Worm (Caenorhabditis elegans) whole organism, mixed stage, embryonic: ENCODE data around the gene djr-1.2.

ENCODE experiments used
- M03D4.4 ChIP-seq: sonication (generic microtip); optimal IDR thresholded peaks from 2 replicates; lab custom pipeline; 2017; ENCODE audit warnings: mild to moderate bottlenecking, missing genetic modification characterization, missing compliant biosample characterization
- bed-3 ChIP-seq: fragments of 200-800 bp; sonication (Bioruptor generic); optimal IDR thresholded peaks from 3 replicates; lab custom pipeline; 2018; ENCODE audit warnings: mild to moderate bottlenecking, missing genetic modification characterization, moderate library complexity, missing compliant biosample characterization
- blmp-1 ChIP-seq: fragments of 150-350 bp; optimal IDR thresholded peaks from 2 replicates; lab custom pipeline; 2014; ENCODE audit warnings: missing biosample characterization, missing genetic modification characterization
- ceh-39 ChIP-seq: fragments of 150-350 bp; optimal IDR thresholded peaks from 2 replicates; lab custom pipeline; 2014; ENCODE audit warnings: missing biosample characterization, missing genetic modification characterization
- ceh-43 ChIP-seq: fragments of 200-800 bp; sonication (Bioruptor generic); optimal IDR thresholded peaks from 2 replicates; lab custom pipeline; 2018; ENCODE audit warnings: mild to moderate bottlenecking, missing genetic modification characterization, moderate library complexity, missing compliant biosample characterization
- ces-1 ChIP-seq: fragments of 150-350 bp; optimal IDR thresholded peaks from 2 replicates; lab custom pipeline; 2014; ENCODE audit warnings: missing biosample characterization, missing genetic modification reagents, missing genetic modification characterization
- cnd-1 ChIP-seq: fragments of 200-800 bp; sonication (Bioruptor generic); optimal IDR thresholded peaks from 2 replicates; lab custom pipeline; 2018; ENCODE audit warnings: mild to moderate bottlenecking, missing genetic modification characterization, missing compliant biosample characterization
- drap-1 ChIP-seq: fragments of 200-800 bp; sonication (Bioruptor generic); optimal IDR thresholded peaks from 3 replicates; lab custom pipeline; 2018; ENCODE audit warnings: mild to moderate bottlenecking, missing genetic modification characterization, missing compliant biosample characterization
- elt-1 ChIP-seq: sonication (generic microtip); optimal IDR thresholded peaks from 2 replicates; lab custom pipeline; 2017; ENCODE audit warnings: missing genetic modification characterization, mild to moderate bottlenecking, missing compliant biosample characterization, antibody characterized with exemption, moderate library complexity, borderline replicate concordance; ENCODE audit not compliant: insufficient read depth
- elt-3 ChIP-seq: fragments of 150-350 bp; optimal IDR thresholded peaks from 2 replicates; lab custom pipeline; 2014; ENCODE audit warnings: missing biosample characterization, missing genetic modification characterization
- flh-1 ChIP-seq: fragments of 200-800 bp; sonication (Bioruptor generic); optimal IDR thresholded peaks from 2 replicates; lab custom pipeline; 2018; ENCODE audit warnings: mild to moderate bottlenecking, missing genetic modification characterization, moderate library complexity, missing compliant biosample characterization
- ham-2 ChIP-seq: fragments of 200-800 bp; sonication (Bioruptor generic); optimal IDR thresholded peaks from 2 replicates; lab custom pipeline; 2018; ENCODE audit warnings: mild to moderate bottlenecking, missing genetic modification characterization, missing compliant biosample characterization
- hlh-1 ChIP-seq: fragments of 150-350 bp; optimal IDR thresholded peaks from 2 replicates; lab custom pipeline; 2014; ENCODE audit warnings: missing biosample characterization, missing genetic modification reagents, missing genetic modification characterization
- lin-13 ChIP-seq: fragments of 150-350 bp; optimal IDR thresholded peaks from 2 replicates; lab custom pipeline; 2014; ENCODE audit warnings: missing biosample characterization, missing genetic modification characterization
- lin-32 ChIP-seq: fragments of 200-800 bp; sonication (Bioruptor generic); optimal IDR thresholded peaks from 2 replicates; lab custom pipeline; 2018; ENCODE audit warnings: mild to moderate bottlenecking, missing genetic modification characterization, missing compliant biosample characterization
- lsy-2 ChIP-seq: fragments of 150-350 bp; optimal IDR thresholded peaks from 2 replicates; lab custom pipeline; 2014; ENCODE audit warnings: missing biosample characterization, missing genetic modification characterization
- mab-5 ChIP-seq: fragments of 150-350 bp; optimal IDR thresholded peaks from 2 replicates; lab custom pipeline; 2014; ENCODE audit warnings: missing biosample characterization, missing genetic modification characterization
- mep-1 ChIP-seq: fragments of 150-350 bp; optimal IDR thresholded peaks from 2 replicates; lab custom pipeline; 2017; ENCODE audit warnings: missing biosample characterization, missing genetic modification reagents, missing genetic modification characterization, inconsistent platforms
- mls-2 ChIP-seq: sonication (generic microtip); optimal IDR thresholded peaks from 2 replicates; lab custom pipeline; 2016; ENCODE audit warnings: mild to moderate bottlenecking, missing genetic modification characterization, moderate library complexity, missing compliant biosample characterization
- nhr-2 ChIP-seq: fragments of 150-350 bp; optimal IDR thresholded peaks from 2 replicates; lab custom pipeline; 2014; ENCODE audit warnings: missing biosample characterization, missing genetic modification characterization
- nhr-237 ChIP-seq: fragments of 150-350 bp; optimal IDR thresholded peaks from 2 replicates; lab custom pipeline; 2014; ENCODE audit warnings: missing biosample characterization, missing genetic modification characterization
- nhr-28 ChIP-seq: fragments of 150-350 bp; optimal IDR thresholded peaks from 2 replicates; lab custom pipeline; 2014; ENCODE audit warnings: missing biosample characterization, missing genetic modification characterization
- nhr-76 ChIP-seq: sonication (generic microtip); optimal IDR thresholded peaks from 2 replicates; lab custom pipeline; 2017; ENCODE audit warnings: missing biosample characterization, missing genetic modification characterization
- pha-4 ChIP-seq: fragments of 150-350 bp; optimal IDR thresholded peaks from 2 replicates; lab custom pipeline; 2018; ENCODE audit warnings: missing biosample characterization, missing genetic modification reagents, missing genetic modification characterization
- sem-2 ChIP-seq: fragments of 200-800 bp; sonication (Bioruptor generic); optimal IDR thresholded peaks from 2 replicates; lab custom pipeline; 2018; ENCODE audit warnings: mild to moderate bottlenecking, missing genetic modification characterization, missing compliant biosample characterization
- snpc-4 ChIP-seq: fragments of 150-350 bp; optimal IDR thresholded peaks from 2 replicates; lab custom pipeline; 2014; ENCODE audit warnings: missing biosample characterization, missing genetic modification characterization
- sptf-1 ChIP-seq: sonication (generic microtip); optimal IDR thresholded peaks from 2 replicates; lab custom pipeline; 2017; ENCODE audit warnings: mild to moderate bottlenecking, missing genetic modification characterization, moderate library complexity, missing compliant biosample characterization
- tbx-8 ChIP-seq: fragments of 200-800 bp; sonication (Bioruptor generic); optimal IDR thresholded peaks from 2 replicates; lab custom pipeline; 2018; ENCODE audit warnings: mild to moderate bottlenecking, missing genetic modification characterization, moderate library complexity, missing compliant biosample characterization
- unc-120 ChIP-seq: sonication (generic microtip); optimal IDR thresholded peaks from 2 replicates; lab custom pipeline; 2017; ENCODE audit warnings: missing genetic modification characterization, missing compliant biosample characterization; ENCODE audit not compliant: poor library complexity, severe bottlenecking
- unc-39 ChIP-seq: fragments of 150-350 bp; optimal IDR thresholded peaks from 2 replicates; lab custom pipeline; 2014; ENCODE audit warnings: missing biosample characterization, missing genetic modification characterization
- unc-62 ChIP-seq: fragments of 150-350 bp; optimal IDR thresholded peaks from 2 replicates; lab custom pipeline; 2014; ENCODE audit warnings: missing biosample characterization, missing genetic modification reagents, missing genetic modification characterization
- zip-8 ChIP-seq: fragments of 150-350 bp; optimal IDR thresholded peaks from 2 replicates; lab custom pipeline; 2014; ENCODE audit warnings: missing biosample characterization, missing genetic modification characterization
- ztf-11 ChIP-seq: fragments of 150-350 bp; optimal IDR thresholded peaks from 2 replicates; lab custom pipeline; 2014; ENCODE audit warnings: missing biosample characterization, missing genetic modification characterization

Gene djr-1.2

ce11 chrV:4080546-4080945, 25.6 kb upstream of the djr-1.2 start:
- TF ChIP-seq nhr-76 (tag; lab: Kevin White, UChicago): no peak
- TF ChIP-seq drap-1: no peak
- TF ChIP-seq pha-4 (tag; lab: Kevin White, UChicago): no peak
- TF ChIP-seq M03D4.4: no peak
- TF ChIP-seq ham-2 (GFP tag; lab: Kevin White, UChicago): no peak
- TF ChIP-seq ztf-11 (tag; lab: Kevin White, UChicago): no peak
- TF ChIP-seq nhr-2 (tag; lab: Kevin White, UChicago): no peak
- TF ChIP-seq elt-1 (tag; lab: Kevin White, UChicago): no peak
- TF ChIP-seq unc-39 (tag; lab: Kevin White, UChicago): no peak
- TF ChIP-seq cnd-1 (tag; lab: Kevin White, UChicago): no peak
- no peak for TF ChIP-seq ces-1 (GFP tag; lab: Kevin White, UChicago)
- no peak for TF ChIP-seq nhr-28 (tag; lab: Kevin White, UChicago)
- TF ChIP-seq, all 35 proteins: peak for 0

ce11 chrV:4073455-4073854, 18.5 kb upstream of the djr-1.2 start, which contains the start of gene otpl-2:
otpl-2 (plus strand) TSS chrV:4073755.
- TF ChIP-seq unc-62 (no peak), nhr-76 (tag; lab: Kevin White, UChicago) (no peak), lsy-2 (tag; lab: Kevin White, UChicago) (no peak), ceh-43 (GFP tag; lab: Kevin White, UChicago) (no peak), hlh-1 (tag; lab: Kevin White, UChicago) (no peak), blmp-1 (no peak), mls-2 (no peak), unc-120 (tag; lab: Kevin White, UChicago) (no peak), snpc-4 (tag; lab: Kevin White, UChicago) (no peak), tbx-8 (GFP tag; lab: Kevin White, UChicago) (no peak), lin-13 (no peak), mab-5 (tag; lab: Kevin White, UChicago) (no peak), cnd-1 (tag; lab: Kevin White, UChicago) (no peak), bed-3 (no peak), nhr-28 (tag; lab: Kevin White, UChicago) (no peak), sptf-1 (tag; lab: Kevin White, UChicago) (no peak), ceh-39 (no peak), M03D4.4 (no peak), elt-1 (tag; lab: Kevin White, UChicago) (no peak), flh-1 (no peak)

ce11 chrV:4063559-4064164, 8.7 kb upstream of the djr-1.2 start:
- peak; percentile 86 for TF ChIP-seq lsy-2 (tag; lab: Kevin White, UChicago)
- TF ChIP-seq, all 35 proteins: peak for 1; not testable (repeated sequence) for 34

ce11 chrV:4056203-4056602, 1.3 kb upstream of the djr-1.2 start:
- TF ChIP-seq bed-3 (no peak), M03D4.4 (no peak), zip-8 (tag; lab: Kevin White, UChicago) (no peak), hlh-1 (tag; lab: Kevin White, UChicago) (no peak), cnd-1 (tag; lab: Kevin White, UChicago) (no peak), nhr-28 (tag; lab: Kevin White, UChicago) (no peak), pha-4 (tag; lab: Kevin White, UChicago) (no peak), flh-1 (no peak), blmp-1 (no peak), tbx-8 (GFP tag; lab: Kevin White, UChicago) (no peak)

ce11 chrV:4047541-4047940, 7.4 kb downstream of the djr-1.2 start, which contains the start of gene srh-169:
srh-169 (plus strand) TSS chrV:4047841.
- TF ChIP-seq unc-120 (tag; lab: Kevin White, UChicago): no peak
- no peak for TF ChIP-seq drap-1
- TF ChIP-seq elt-3 (tag; lab: Kevin White, UChicago): no peak
- no peak for TF ChIP-seq nhr-237 (tag; lab: Kevin White, UChicago)
- no peak for TF ChIP-seq ceh-39
- no peak for TF ChIP-seq zip-8 (tag; lab: Kevin White, UChicago)
- no peak for TF ChIP-seq ces-1 (GFP tag; lab: Kevin White, UChicago)
- TF ChIP-seq ztf-11 (tag; lab: Kevin White, UChicago): no peak
- TF ChIP-seq snpc-4 (tag; lab: Kevin White, UChicago): no peak
- no peak for TF ChIP-seq unc-39 (tag; lab: Kevin White, UChicago)
- TF ChIP-seq elt-1 (tag; lab: Kevin White, UChicago): no peak
- no peak for TF ChIP-seq lsy-2 (tag; lab: Kevin White, UChicago)
- no peak for TF ChIP-seq flh-1
- TF ChIP-seq mep-1 (tag; lab: Kevin White, UChicago): no peak
- TF ChIP-seq ham-2 (GFP tag; lab: Kevin White, UChicago): no peak
- no peak for TF ChIP-seq lin-32 (GFP tag; lab: Kevin White, UChicago)
- TF ChIP-seq tbx-8 (GFP tag; lab: Kevin White, UChicago): no peak
- TF ChIP-seq nhr-28 (tag; lab: Kevin White, UChicago): no peak
- TF ChIP-seq sem-2: no peak
- TF ChIP-seq mab-5 (tag; lab: Kevin White, UChicago): no peak
- TF ChIP-seq, all 35 proteins: peak for 0
